Worm (Caenorhabditis elegans) whole organism, mixed stage, embryonic: Measurements from ENCODE around the gene Y48B6A.13.

Experiments
- M03D4.4 ChIP-seq: sonication (generic microtip); optimal IDR thresholded peaks from 2 replicates; lab custom pipeline; 2017; ENCODE audit warnings: mild to moderate bottlenecking, missing genetic modification characterization, missing compliant biosample characterization
- bed-3 ChIP-seq: fragments of 200-800 bp; sonication (Bioruptor generic); optimal IDR thresholded peaks from 3 replicates; lab custom pipeline; 2018; ENCODE audit warnings: mild to moderate bottlenecking, missing genetic modification characterization, moderate library complexity, missing compliant biosample characterization
- blmp-1 ChIP-seq: fragments of 150-350 bp; optimal IDR thresholded peaks from 2 replicates; lab custom pipeline; 2014; ENCODE audit warnings: missing biosample characterization, missing genetic modification characterization
- ceh-39 ChIP-seq: fragments of 150-350 bp; optimal IDR thresholded peaks from 2 replicates; lab custom pipeline; 2014; ENCODE audit warnings: missing biosample characterization, missing genetic modification characterization
- ceh-43 ChIP-seq: fragments of 200-800 bp; sonication (Bioruptor generic); optimal IDR thresholded peaks from 2 replicates; lab custom pipeline; 2018; ENCODE audit warnings: mild to moderate bottlenecking, missing genetic modification characterization, moderate library complexity, missing compliant biosample characterization
- ceh-83 ChIP-seq: fragments of 200-800 bp; sonication (Bioruptor generic); optimal IDR thresholded peaks from 2 replicates; lab custom pipeline; 2018; ENCODE audit warnings: mild to moderate bottlenecking, missing genetic modification characterization, missing compliant biosample characterization
- ces-1 ChIP-seq: fragments of 150-350 bp; optimal IDR thresholded peaks from 2 replicates; lab custom pipeline; 2014; ENCODE audit warnings: missing biosample characterization, missing genetic modification reagents, missing genetic modification characterization
- cnd-1 ChIP-seq: fragments of 200-800 bp; sonication (Bioruptor generic); optimal IDR thresholded peaks from 2 replicates; lab custom pipeline; 2018; ENCODE audit warnings: mild to moderate bottlenecking, missing genetic modification characterization, missing compliant biosample characterization
- drap-1 ChIP-seq: fragments of 200-800 bp; sonication (Bioruptor generic); optimal IDR thresholded peaks from 3 replicates; lab custom pipeline; 2018; ENCODE audit warnings: mild to moderate bottlenecking, missing genetic modification characterization, missing compliant biosample characterization
- elt-1 ChIP-seq: sonication (generic microtip); optimal IDR thresholded peaks from 2 replicates; lab custom pipeline; 2017; ENCODE audit warnings: missing genetic modification characterization, mild to moderate bottlenecking, missing compliant biosample characterization, antibody characterized with exemption, moderate library complexity, borderline replicate concordance; ENCODE audit not compliant: insufficient read depth
- elt-3 ChIP-seq: fragments of 150-350 bp; optimal IDR thresholded peaks from 2 replicates; lab custom pipeline; 2014; ENCODE audit warnings: missing biosample characterization, missing genetic modification characterization
- flh-1 ChIP-seq: fragments of 200-800 bp; sonication (Bioruptor generic); optimal IDR thresholded peaks from 2 replicates; lab custom pipeline; 2018; ENCODE audit warnings: mild to moderate bottlenecking, missing genetic modification characterization, moderate library complexity, missing compliant biosample characterization
- ham-2 ChIP-seq: fragments of 200-800 bp; sonication (Bioruptor generic); optimal IDR thresholded peaks from 2 replicates; lab custom pipeline; 2018; ENCODE audit warnings: mild to moderate bottlenecking, missing genetic modification characterization, missing compliant biosample characterization
- hlh-1 ChIP-seq: fragments of 150-350 bp; optimal IDR thresholded peaks from 2 replicates; lab custom pipeline; 2014; ENCODE audit warnings: missing biosample characterization, missing genetic modification reagents, missing genetic modification characterization
- lin-13 ChIP-seq: fragments of 150-350 bp; optimal IDR thresholded peaks from 2 replicates; lab custom pipeline; 2014; ENCODE audit warnings: missing biosample characterization, missing genetic modification characterization
- lin-32 ChIP-seq: fragments of 200-800 bp; sonication (Bioruptor generic); optimal IDR thresholded peaks from 2 replicates; lab custom pipeline; 2018; ENCODE audit warnings: mild to moderate bottlenecking, missing genetic modification characterization, missing compliant biosample characterization
- lsy-2 ChIP-seq: fragments of 150-350 bp; optimal IDR thresholded peaks from 2 replicates; lab custom pipeline; 2014; ENCODE audit warnings: missing biosample characterization, missing genetic modification characterization
- mab-5 ChIP-seq: fragments of 150-350 bp; optimal IDR thresholded peaks from 2 replicates; lab custom pipeline; 2014; ENCODE audit warnings: missing biosample characterization, missing genetic modification characterization
- mep-1 ChIP-seq: fragments of 150-350 bp; optimal IDR thresholded peaks from 2 replicates; lab custom pipeline; 2017; ENCODE audit warnings: missing biosample characterization, missing genetic modification reagents, missing genetic modification characterization, inconsistent platforms
- mls-2 ChIP-seq: sonication (generic microtip); optimal IDR thresholded peaks from 2 replicates; lab custom pipeline; 2016; ENCODE audit warnings: mild to moderate bottlenecking, missing genetic modification characterization, moderate library complexity, missing compliant biosample characterization
- nhr-12 ChIP-seq: fragments of 150-350 bp; optimal IDR thresholded peaks from 2 replicates; lab custom pipeline; 2014; ENCODE audit warnings: missing biosample characterization, missing genetic modification characterization
- nhr-2 ChIP-seq: fragments of 150-350 bp; optimal IDR thresholded peaks from 2 replicates; lab custom pipeline; 2014; ENCODE audit warnings: missing biosample characterization, missing genetic modification characterization
- nhr-237 ChIP-seq: fragments of 150-350 bp; optimal IDR thresholded peaks from 2 replicates; lab custom pipeline; 2014; ENCODE audit warnings: missing biosample characterization, missing genetic modification characterization
- nhr-28 ChIP-seq: fragments of 150-350 bp; optimal IDR thresholded peaks from 2 replicates; lab custom pipeline; 2014; ENCODE audit warnings: missing biosample characterization, missing genetic modification characterization
- pha-4 ChIP-seq: fragments of 150-350 bp; optimal IDR thresholded peaks from 2 replicates; lab custom pipeline; 2018; ENCODE audit warnings: missing biosample characterization, missing genetic modification reagents, missing genetic modification characterization
- sem-2 ChIP-seq: fragments of 200-800 bp; sonication (Bioruptor generic); optimal IDR thresholded peaks from 2 replicates; lab custom pipeline; 2018; ENCODE audit warnings: mild to moderate bottlenecking, missing genetic modification characterization, missing compliant biosample characterization
- sptf-1 ChIP-seq: sonication (generic microtip); optimal IDR thresholded peaks from 2 replicates; lab custom pipeline; 2017; ENCODE audit warnings: mild to moderate bottlenecking, missing genetic modification characterization, moderate library complexity, missing compliant biosample characterization
- tbx-8 ChIP-seq: fragments of 200-800 bp; sonication (Bioruptor generic); optimal IDR thresholded peaks from 2 replicates; lab custom pipeline; 2018; ENCODE audit warnings: mild to moderate bottlenecking, missing genetic modification characterization, moderate library complexity, missing compliant biosample characterization
- unc-120 ChIP-seq: sonication (generic microtip); optimal IDR thresholded peaks from 2 replicates; lab custom pipeline; 2017; ENCODE audit warnings: missing genetic modification characterization, missing compliant biosample characterization; ENCODE audit not compliant: poor library complexity, severe bottlenecking
- unc-39 ChIP-seq: fragments of 150-350 bp; optimal IDR thresholded peaks from 2 replicates; lab custom pipeline; 2014; ENCODE audit warnings: missing biosample characterization, missing genetic modification characterization
- unc-62 ChIP-seq: fragments of 150-350 bp; optimal IDR thresholded peaks from 2 replicates; lab custom pipeline; 2014; ENCODE audit warnings: missing biosample characterization, missing genetic modification reagents, missing genetic modification characterization
- zip-8 ChIP-seq: fragments of 150-350 bp; optimal IDR thresholded peaks from 2 replicates; lab custom pipeline; 2014; ENCODE audit warnings: missing biosample characterization, missing genetic modification characterization
- ztf-11 ChIP-seq: fragments of 150-350 bp; optimal IDR thresholded peaks from 2 replicates; lab custom pipeline; 2014; ENCODE audit warnings: missing biosample characterization, missing genetic modification characterization

The Y48B6A.13 gene

ce11 chrII:14197499-14198096 lies 28.5 kb downstream of the Y48B6A.13 start, which contains the start of gene ace-4:
Gene ace-4, plus strand, starts transcription at chrII:14198046.
- TF ChIP-seq unc-39 (tag; lab: Kevin White, UChicago) (no peak), mep-1 (no peak), blmp-1 (tag; lab: Kevin White, UChicago) (no peak), sptf-1 (no peak), pha-4 (no peak), ceh-83 (GFP tag; lab: Kevin White, UChicago) (no peak), ces-1 (no peak), elt-3 (tag; lab: Kevin White, UChicago) (no peak), tbx-8 (GFP tag; lab: Kevin White, UChicago) (no peak), ztf-11 (tag; lab: Kevin White, UChicago) (no peak), unc-120 (tag; lab: Kevin White, UChicago) (no peak), lin-32 (no peak), mab-5 (tag; lab: Kevin White, UChicago) (no peak), cnd-1 (no peak), mls-2 (no peak)

ce11 chrII:14195931-14196330 lies 30.1 kb downstream of the Y48B6A.13 start:
- TF ChIP-seq nhr-12 (tag; lab: Kevin White, UChicago) (no peak), drap-1 (GFP tag; lab: Kevin White, UChicago) (no peak), hlh-1 (no peak), flh-1 (GFP tag; lab: Kevin White, UChicago) (no peak), nhr-237 (tag; lab: Kevin White, UChicago) (no peak), ztf-11 (tag; lab: Kevin White, UChicago) (no peak), tbx-8 (GFP tag; lab: Kevin White, UChicago) (no peak), ham-2 (GFP tag; lab: Kevin White, UChicago) (no peak), sem-2 (no peak), ces-1 (no peak), zip-8 (tag; lab: Kevin White, UChicago) (no peak), ceh-43 (GFP tag; lab: Kevin White, UChicago) (no peak), mep-1 (no peak), lsy-2 (no peak), cnd-1 (no peak), mls-2 (no peak)

ce11 chrII:14187456-14187855 lies 38.6 kb downstream of the Y48B6A.13 start:
- TF ChIP-seq ceh-43 (GFP tag; lab: Kevin White, UChicago) (no peak), zip-8 (tag; lab: Kevin White, UChicago) (no peak), sptf-1 (no peak), lin-13 (tag; lab: Kevin White, UChicago) (no peak), mab-5 (tag; lab: Kevin White, UChicago) (no peak), lin-32 (no peak), elt-1 (tag; lab: Kevin White, UChicago) (no peak), sem-2 (no peak), bed-3 (GFP tag; lab: Kevin White, UChicago) (no peak), nhr-28 (tag; lab: Kevin White, UChicago) (no peak), lsy-2 (no peak), unc-39 (tag; lab: Kevin White, UChicago) (no peak)

ce11 chrII:14186937-14187336 lies 39.1 kb downstream of the Y48B6A.13 start:
- peak; percentile 44 for TF ChIP-seq ztf-11 (tag; lab: Kevin White, UChicago)
- TF ChIP-seq ceh-83 (GFP tag; lab: Kevin White, UChicago) = no peak
- TF ChIP-seq M03D4.4 = no peak
- TF ChIP-seq pha-4 = no peak
- peak; percentile 98 for TF ChIP-seq zip-8 (tag; lab: Kevin White, UChicago)
- TF ChIP-seq ceh-39 (tag; lab: Kevin White, UChicago) = peak; percentile 15
- peak; percentile 27 for TF ChIP-seq cnd-1
- TF ChIP-seq nhr-2 (tag; lab: Kevin White, UChicago) = peak; percentile 22
- TF ChIP-seq nhr-12 (tag; lab: Kevin White, UChicago) = no peak
- peak; percentile 33 for TF ChIP-seq unc-62 (GFP tag; lab: Kevin White, UChicago)
- no peak for TF ChIP-seq sem-2
